Worm (Caenorhabditis elegans) whole organism, L3 larva: Measurements from ENCODE around the gene K07H8.12.
A peak's percentile ranks its signal among the peaks of the same experiment; 100 is the strongest.

ENCODE experiments used
- R02D3.7 ChIP-seq: fragments of 150-350 bp; optimal IDR thresholded peaks from 2 replicates; lab custom pipeline; 2014; ENCODE audit warnings: missing biosample characterization, missing genetic modification characterization
- ama-1 ChIP-seq: fragments of 150-350 bp; optimal IDR thresholded peaks from 2 replicates; lab custom pipeline; 2018
- ceh-82 ChIP-seq: fragments of 150-350 bp; optimal IDR thresholded peaks from 2 replicates; lab custom pipeline; 2014; ENCODE audit warnings: missing biosample characterization, missing genetic modification characterization
- ceh-9 ChIP-seq: sonication (generic microtip); optimal IDR thresholded peaks from 2 replicates; lab custom pipeline; 2018; ENCODE audit warnings: missing biosample characterization, missing genetic modification characterization
- daf-12 ChIP-seq: fragments of 150-350 bp; optimal IDR thresholded peaks from 2 replicates; lab custom pipeline; 2014; ENCODE audit warnings: missing biosample characterization, missing genetic modification reagents, missing genetic modification characterization
- egl-5 ChIP-seq: fragments of 150-350 bp; optimal IDR thresholded peaks from 2 replicates; lab custom pipeline; 2017; ENCODE audit warnings: missing biosample characterization, missing genetic modification reagents, missing genetic modification characterization, inconsistent platforms
- elt-1 ChIP-seq: fragments of 150-350 bp; optimal IDR thresholded peaks from 2 replicates; lab custom pipeline; 2014; ENCODE audit warnings: missing biosample characterization, missing genetic modification characterization
- elt-3 ChIP-seq, 3 experiments: fragments of 150-350 bp in 1 of 3; sonication (generic microtip) in 2 of 3; optimal IDR thresholded peaks; 2 replicates in 2 of 3; 4 replicates in 1 of 3; lab custom pipeline; 2014 to 2017; ENCODE audit warnings: missing biosample characterization in 3 of 3, missing genetic modification characterization in 3 of 3
- eor-1 ChIP-seq, 2 experiments: fragments of 150-350 bp; optimal IDR thresholded peaks; 2 replicates each; lab custom pipeline; 2014 to 2018; ENCODE audit warnings: missing biosample characterization in 2 of 2, missing genetic modification characterization in 2 of 2
- fkh-10 ChIP-seq: sonication (generic microtip); optimal IDR thresholded peaks from 2 replicates; lab custom pipeline; 2017; ENCODE audit warnings: missing biosample characterization, missing genetic modification reagents, missing genetic modification characterization
- fkh-2 ChIP-seq: fragments of 150-350 bp; optimal IDR thresholded peaks from 2 replicates; lab custom pipeline; 2014; ENCODE audit warnings: missing biosample characterization, missing genetic modification reagents, missing genetic modification characterization
- fos-1 ChIP-seq: fragments of 150-350 bp; optimal IDR thresholded peaks from 2 replicates; lab custom pipeline; 2014; ENCODE audit warnings: missing biosample characterization, missing genetic modification characterization
- hmg-11 ChIP-seq: sonication (generic microtip); optimal IDR thresholded peaks from 2 replicates; lab custom pipeline; 2016; ENCODE audit warnings: missing genetic modification characterization, missing compliant biosample characterization
- jun-1 ChIP-seq: fragments of 150-350 bp; optimal IDR thresholded peaks from 2 replicates; lab custom pipeline; 2014; ENCODE audit warnings: missing biosample characterization, missing genetic modification reagents, missing genetic modification characterization
- lin-15B ChIP-seq: fragments of 150-350 bp; optimal IDR thresholded peaks from 2 replicates; lab custom pipeline; 2014; ENCODE audit warnings: missing biosample characterization, missing genetic modification characterization
- lin-39 ChIP-seq: fragments of 150-350 bp; optimal IDR thresholded peaks from 2 replicates; lab custom pipeline; 2018; ENCODE audit warnings: missing biosample characterization, missing genetic modification reagents, missing genetic modification characterization
- lsy-12 ChIP-seq: sonication (generic microtip); optimal IDR thresholded peaks from 2 replicates; lab custom pipeline; 2016; ENCODE audit warnings: mild to moderate bottlenecking, missing genetic modification characterization, missing compliant biosample characterization
- nhr-11 ChIP-seq: fragments of 150-350 bp; optimal IDR thresholded peaks from 2 replicates; lab custom pipeline; 2014; ENCODE audit warnings: missing biosample characterization, missing genetic modification characterization
- nhr-12 ChIP-seq: fragments of 150-350 bp; optimal IDR thresholded peaks from 2 replicates; lab custom pipeline; 2014; ENCODE audit warnings: missing biosample characterization, missing genetic modification characterization
- nhr-23 ChIP-seq: fragments of 150-350 bp; optimal IDR thresholded peaks from 2 replicates; lab custom pipeline; 2014; ENCODE audit warnings: missing biosample characterization, missing genetic modification reagents, missing genetic modification characterization
- nhr-237 ChIP-seq: fragments of 150-350 bp; optimal IDR thresholded peaks from 2 replicates; lab custom pipeline; 2014; ENCODE audit warnings: missing biosample characterization, missing genetic modification characterization
- nhr-25 ChIP-seq: sonication (generic microtip); optimal IDR thresholded peaks from 2 replicates; lab custom pipeline; 2017; ENCODE audit warnings: missing biosample characterization, missing genetic modification characterization
- nhr-28 ChIP-seq: fragments of 150-350 bp; optimal IDR thresholded peaks from 2 replicates; lab custom pipeline; 2014; ENCODE audit warnings: missing biosample characterization, missing genetic modification characterization
- nhr-43 ChIP-seq: sonication (generic microtip); optimal IDR thresholded peaks from 2 replicates; lab custom pipeline; 2016; ENCODE audit warnings: mild to moderate bottlenecking, missing genetic modification characterization, missing compliant biosample characterization; ENCODE audit not compliant: poor library complexity, severe bottlenecking
- nhr-67 ChIP-seq: fragments of 150-350 bp; optimal IDR thresholded peaks from 2 replicates; lab custom pipeline; 2014; ENCODE audit warnings: missing biosample characterization, missing genetic modification characterization
- nhr-76 ChIP-seq: fragments of 150-350 bp; sonication (generic microtip); optimal IDR thresholded peaks from 5 replicates; lab custom pipeline; 2014; ENCODE audit warnings: missing biosample characterization, missing genetic modification characterization
- nhr-77 ChIP-seq: fragments of 150-350 bp; optimal IDR thresholded peaks from 2 replicates; lab custom pipeline; 2014; ENCODE audit warnings: missing biosample characterization, missing genetic modification characterization
- pha-4 ChIP-seq: fragments of 150-350 bp; optimal IDR thresholded peaks from 2 replicates; lab custom pipeline; 2014; ENCODE audit warnings: missing biosample characterization, missing genetic modification reagents, missing genetic modification characterization
- sea-2 ChIP-seq: fragments of 150-350 bp; sonication (generic microtip); optimal IDR thresholded peaks from 4 replicates; lab custom pipeline; 2014; ENCODE audit warnings: missing biosample characterization, missing genetic modification reagents, missing genetic modification characterization
- skn-1 ChIP-seq: fragments of 150-350 bp; optimal IDR thresholded peaks from 2 replicates; lab custom pipeline; 2014; ENCODE audit warnings: missing biosample characterization, missing genetic modification characterization
- tbx-2 ChIP-seq: sonication (generic microtip); optimal IDR thresholded peaks from 2 replicates; lab custom pipeline; 2016; ENCODE audit warnings: mild to moderate bottlenecking, missing genetic modification characterization, missing compliant biosample characterization
- unc-39 ChIP-seq: sonication (generic microtip); optimal IDR thresholded peaks from 4 replicates; lab custom pipeline; 2017; ENCODE audit warnings: missing biosample characterization, missing genetic modification characterization
- ztf-11 ChIP-seq: fragments of 150-350 bp; optimal IDR thresholded peaks from 2 replicates; lab custom pipeline; 2014; ENCODE audit warnings: missing biosample characterization, missing genetic modification characterization

K07H8.12 gene

ce11 chrIV:8303668-8304067 is 27.2 kb upstream of the K07H8.12 start, which contains the start of gene vha-5:
TSS of gene vha-5 (plus strand) at chrIV:8303968.
- TF ChIP-seq pha-4 (peak; percentile 9), nhr-11 (tag; lab: Kevin White, UChicago) (no peak)
- TF ChIP-seq, all 47 proteins: peak for 1

DNA sequence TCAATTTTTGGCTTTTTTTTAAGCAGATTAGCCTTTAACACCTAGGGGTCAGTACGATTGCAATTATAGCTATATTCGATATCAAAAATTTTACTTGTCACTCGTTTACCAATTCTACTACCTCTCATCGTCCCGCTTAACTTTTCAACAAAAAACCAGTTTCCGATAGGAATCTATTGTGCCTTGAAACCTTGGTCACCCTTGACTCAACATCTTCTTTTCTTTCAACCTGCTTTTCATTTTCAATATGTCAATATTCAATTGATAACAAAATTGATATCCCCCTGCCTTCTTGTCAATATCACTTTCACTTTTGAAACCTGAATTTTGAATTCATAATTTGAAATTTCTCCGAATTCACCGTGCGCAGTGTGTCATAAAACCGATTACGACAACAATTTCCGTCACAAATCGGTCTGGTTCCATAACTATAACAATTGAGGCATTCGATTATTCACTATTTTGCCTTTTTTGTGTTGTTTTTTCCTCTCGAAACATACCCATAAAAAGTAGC is 26.2 kb upstream of the K07H8.12 start:
- TF ChIP-seq nhr-76 = no peak
- TF ChIP-seq nhr-25 (tag; lab: Kevin White, UChicago) = peak; percentile 52
- peak; percentile 8 for TF ChIP-seq elt-1 (tag; lab: Kevin White, UChicago)
- no peak for TF ChIP-seq elt-3 (tag; optimal IDR thresholded peaks at IDR 0.05; lab: Kevin White, UChicago)

DNA sequence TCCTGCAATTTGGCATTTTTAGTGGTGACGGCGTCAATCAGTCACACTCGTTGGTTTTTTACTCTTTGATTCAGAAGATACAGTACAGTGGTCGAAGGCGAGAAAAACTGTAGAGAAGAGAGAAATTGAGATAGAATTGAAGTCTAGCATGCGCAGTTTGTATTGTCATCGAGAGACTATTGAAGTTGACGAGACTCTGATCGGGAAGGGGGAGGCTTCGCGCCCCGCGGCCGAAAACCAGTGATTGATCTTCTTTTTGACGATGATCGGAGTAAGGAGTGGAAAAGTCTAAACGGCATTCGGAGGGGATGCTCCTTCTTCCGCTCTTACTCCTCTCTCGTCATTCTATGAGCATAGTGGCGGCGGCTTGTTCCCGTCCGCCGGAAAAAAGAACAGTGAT is 25.4 kb upstream of the K07H8.12 start:
- TF ChIP-seq egl-5 (tag; lab: Kevin White, UChicago) = no peak
- peak; percentile 10 for TF ChIP-seq nhr-43 (tag; lab: Kevin White, UChicago)
- TF ChIP-seq nhr-23 (tag; lab: Kevin White, UChicago) = peak; percentile 16
- no peak for TF ChIP-seq ama-1
- no peak for TF ChIP-seq fos-1 (tag; lab: Kevin White, UChicago)
- no peak for TF ChIP-seq tbx-2 (tag; lab: Kevin White, UChicago)
- peak; percentile 71 for TF ChIP-seq nhr-25 (tag; lab: Kevin White, UChicago)
- no peak for TF ChIP-seq fkh-2 (tag; lab: Kevin White, UChicago)
- TF ChIP-seq sea-2 (GFP tag; lab: Kevin White, UChicago) = no peak
- peak in 1 of 3 experiments; percentile 9 for TF ChIP-seq elt-3 (tag; optimal IDR thresholded peaks at IDR 0.05; lab: Kevin White, UChicago)
- TF ChIP-seq daf-12 (tag; lab: Kevin White, UChicago) = no peak

DNA sequence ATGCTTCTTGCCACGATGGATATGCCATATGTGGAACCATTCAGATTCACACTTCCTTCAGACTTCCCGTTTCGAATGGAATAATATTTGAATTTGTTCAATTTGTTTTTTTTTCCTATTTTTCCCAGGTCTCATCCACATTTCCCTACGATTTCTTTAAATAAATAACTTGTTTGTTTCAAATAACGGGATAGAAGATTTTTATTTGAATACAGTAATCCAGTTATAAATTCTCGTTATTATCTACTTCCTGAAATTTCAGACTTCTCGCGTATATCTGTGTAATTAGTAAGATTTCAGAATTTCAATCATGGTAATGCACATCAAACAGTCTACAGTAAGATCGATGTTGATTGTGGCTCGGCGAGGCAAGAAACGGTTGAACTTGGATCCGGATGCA is 24.0 kb upstream of the K07H8.12 start, which contains the start of gene F35H10.5:
Gene F35H10.5 (plus strand): TSS at position 301 of the 400 bp plus-strand sequence.
- TF ChIP-seq fkh-10 (GFP tag; lab: Kevin White, UChicago) (no peak), nhr-237 (tag; lab: Kevin White, UChicago) (no peak)
- TF ChIP-seq, all 47 proteins: peak for 0

DNA sequence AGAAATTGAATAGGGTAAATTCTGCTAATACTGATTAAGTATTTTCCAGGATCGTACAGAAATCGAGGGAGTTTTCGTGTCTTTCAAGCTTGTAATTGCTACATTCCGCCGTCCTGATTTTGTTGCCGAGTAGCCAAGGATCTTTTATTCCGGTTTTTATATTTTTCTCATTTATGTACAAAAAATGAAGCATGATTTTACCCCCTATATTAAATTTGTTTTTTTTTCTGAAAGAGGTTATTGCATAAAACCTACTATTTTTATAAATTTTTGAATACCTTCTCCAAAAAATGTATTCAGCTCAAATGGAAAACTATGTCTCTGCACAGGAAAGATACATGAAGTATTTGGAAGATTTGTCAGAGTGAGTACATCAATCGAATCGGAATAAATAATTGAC is 23.1 kb upstream of the K07H8.12 start, which contains the start of gene F35H10.6:
Gene F35H10.6 (plus strand): TSS at position 301 of the 400 bp plus-strand sequence.
- TF ChIP-seq fos-1 (tag; lab: Kevin White, UChicago) (no peak), ceh-82 (tag; lab: Kevin White, UChicago) (no peak), nhr-11 (tag; lab: Kevin White, UChicago) (no peak), jun-1 (tag; lab: Kevin White, UChicago) (no peak), pha-4 (no peak), nhr-67 (tag; lab: Kevin White, UChicago) (no peak)

DNA sequence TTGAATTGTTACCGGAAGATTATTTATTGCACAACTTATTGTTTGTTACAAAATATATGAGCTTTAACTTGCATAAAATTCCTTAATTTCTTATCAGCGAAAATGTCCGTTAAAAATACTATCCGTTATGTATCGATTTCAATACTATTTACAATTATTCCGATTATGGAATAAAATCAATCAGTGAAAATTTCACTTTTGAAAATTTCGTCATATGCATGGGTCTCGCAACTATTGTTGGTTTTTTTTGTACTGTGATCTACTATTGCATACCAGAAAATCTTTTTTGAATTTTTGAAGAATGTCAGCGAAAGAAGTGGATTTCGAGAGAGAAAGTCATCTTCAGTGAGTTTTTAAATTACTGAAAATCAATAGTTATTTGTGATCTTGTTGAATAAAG is 20.7 kb upstream of the K07H8.12 start, which contains the start of gene nprl-3:
Gene nprl-3 (plus strand): TSS at position 301 of the 400 bp plus-strand sequence.
- TF ChIP-seq unc-39 (tag; lab: Kevin White, UChicago) = no peak

ce11 chrIV:8294650-8295049 is 18.1 kb upstream of the K07H8.12 start, which contains the start of gene tbce-1:
TSS of gene tbce-1 (plus strand) at chrIV:8294690.
- TF ChIP-seq pha-4 (no peak), ama-1 (peak; percentile 18)

DNA sequence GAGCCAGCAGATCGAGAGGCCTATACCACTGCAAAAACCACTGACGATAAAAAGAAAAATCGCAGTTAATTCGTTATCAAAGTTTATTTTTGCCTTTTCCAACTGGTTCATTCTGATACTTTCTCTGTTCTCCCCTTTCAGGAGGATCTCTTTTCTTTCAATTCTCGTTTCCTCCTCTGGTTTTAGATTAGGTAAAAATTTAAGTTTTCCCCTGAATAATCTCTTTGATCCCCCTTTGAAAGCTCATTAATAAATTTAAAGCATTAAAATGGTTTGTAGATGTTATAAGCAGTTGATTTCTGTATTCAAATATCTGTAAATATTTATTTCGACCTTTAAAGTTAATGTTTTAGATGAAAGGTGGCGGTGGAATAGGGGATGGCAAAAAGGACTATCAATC is 14.7 kb upstream of the K07H8.12 start, which contains the start of gene K07H8.2:
Gene K07H8.2 (plus strand): TSS at position 301 of the 400 bp plus-strand sequence.
- TF ChIP-seq ceh-9 (tag; lab: Kevin White, UChicago) = no peak
- TF ChIP-seq nhr-77 (tag; lab: Kevin White, UChicago) = no peak
- TF ChIP-seq lsy-12 (tag; lab: Kevin White, UChicago) = no peak
- no peak for TF ChIP-seq ztf-11 (tag; lab: Kevin White, UChicago)
- TF ChIP-seq hmg-11 = no peak
- TF ChIP-seq eor-1 (tag; optimal IDR thresholded peaks at IDR 0.05; lab: Kevin White, UChicago) = no peak
- no peak for TF ChIP-seq skn-1 (tag; lab: Kevin White, UChicago)
- no peak for TF ChIP-seq nhr-76
- TF ChIP-seq elt-1 (tag; lab: Kevin White, UChicago) = no peak
- no peak for TF ChIP-seq nhr-28 (tag; lab: Kevin White, UChicago)
- TF ChIP-seq unc-39 (tag; lab: Kevin White, UChicago) = no peak
- TF ChIP-seq jun-1 (tag; lab: Kevin White, UChicago) = no peak
- TF ChIP-seq nhr-43 (tag; lab: Kevin White, UChicago) = no peak
- TF ChIP-seq lin-39 (tag; lab: Kevin White, UChicago) = no peak
- TF ChIP-seq R02D3.7 = no peak
- TF ChIP-seq lin-15B = no peak
- TF ChIP-seq tbx-2 (tag; lab: Kevin White, UChicago) = no peak
- TF ChIP-seq nhr-12 = no peak
